Fruit fly (Drosophila melanogaster) whole organism, embryonic: ENCODE measurements around the gene CG10286.
A peak's percentile ranks its signal among the peaks of the same experiment; 100 is the strongest.

Source experiments
- Asciz ChIP-seq: fragments of 200-800 bp; sonication (Bioruptor generic); optimal IDR thresholded peaks from 2 replicates; lab custom pipeline; 2017; ENCODE audit warnings: missing biosample characterization, mild to moderate bottlenecking, missing genetic modification characterization, missing genetic modification reagents
- CG10543 ChIP-seq: fragments of 200-800 bp; sonication (Bioruptor generic); optimal IDR thresholded peaks from 3 replicates; lab custom pipeline; 2017; ENCODE audit warnings: missing biosample characterization, mild to moderate bottlenecking, missing genetic modification characterization, moderate library complexity
- CG12071 ChIP-seq: fragments of 200-800 bp; sonication (Bioruptor generic); optimal IDR thresholded peaks from 3 replicates; lab custom pipeline; 2018; ENCODE audit warnings: missing biosample characterization, mild to moderate bottlenecking, missing genetic modification characterization
- CG1233 ChIP-seq: fragments of 200-800 bp; sonication (Bioruptor generic); optimal IDR thresholded peaks from 4 replicates; lab custom pipeline; 2018; ENCODE audit warnings: missing biosample characterization, mild to moderate bottlenecking, missing genetic modification characterization
- CG12391 ChIP-seq: fragments of 200-800 bp; sonication (Bioruptor generic); optimal IDR thresholded peaks from 3 replicates; lab custom pipeline; 2018; ENCODE audit warnings: missing biosample characterization, mild to moderate bottlenecking, missing genetic modification characterization, moderate library complexity
- CG12744 ChIP-seq: fragments of 200-800 bp; sonication (Bioruptor generic); optimal IDR thresholded peaks from 2 replicates; lab custom pipeline; 2016; ENCODE audit warnings: missing biosample characterization, missing genetic modification characterization
- CG13123 ChIP-seq: fragments of 200-800 bp; sonication (Bioruptor generic); optimal IDR thresholded peaks from 2 replicates; lab custom pipeline; 2016; ENCODE audit warnings: missing biosample characterization, missing genetic modification characterization
- CG13624 ChIP-seq: fragments of 200-800 bp; sonication (Bioruptor generic); optimal IDR thresholded peaks from 2 replicates; lab custom pipeline; 2016; ENCODE audit warnings: missing biosample characterization, missing genetic modification characterization
- CG14710 ChIP-seq: fragments of 200-800 bp; sonication (Bioruptor generic); optimal IDR thresholded peaks from 3 replicates; lab custom pipeline; 2019; ENCODE audit warnings: missing biosample characterization, mild to moderate bottlenecking, missing genetic modification characterization, moderate library complexity
- CG18599 ChIP-seq: fragments of 200-800 bp; sonication (Bioruptor generic); optimal IDR thresholded peaks from 3 replicates; lab custom pipeline; 2017; ENCODE audit warnings: missing biosample characterization, missing genetic modification characterization, mild to moderate bottlenecking, moderate library complexity, missing genetic modification reagents
- CG2116 ChIP-seq: fragments of 200-800 bp; sonication (Bioruptor generic); optimal IDR thresholded peaks from 3 replicates; lab custom pipeline; 2018; ENCODE audit warnings: missing biosample characterization, mild to moderate bottlenecking, missing genetic modification characterization
- CG31441 ChIP-seq: fragments of 200-800 bp; sonication (Bioruptor generic); IDR thresholded peaks from 2 replicates; pipeline ENCODE4 v1.3.6; 2022; ENCODE audit warnings: missing biosample characterization, missing genetic modification characterization
- CG32772 ChIP-seq: fragments of 200-800 bp; sonication (Bioruptor generic); IDR thresholded peaks from 2 replicates; pipeline ENCODE4 v1.3.6; 2022; ENCODE audit warnings: missing biosample characterization, missing genetic modification characterization
- CG42726 ChIP-seq: fragments of 200-800 bp; sonication (Bioruptor generic); IDR thresholded peaks from 2 replicates; pipeline ENCODE4 v1.3.6; 2022; ENCODE audit warnings: missing biosample characterization, missing genetic modification characterization; ENCODE audit not compliant: partially characterized antibody
- CG4424 ChIP-seq: fragments of 200-800 bp; sonication (Bioruptor generic); optimal IDR thresholded peaks from 3 replicates; lab custom pipeline; 2016; ENCODE audit warnings: missing biosample characterization, missing genetic modification characterization
- CG4854 ChIP-seq: fragments of 200-800 bp; sonication (Bioruptor generic); optimal IDR thresholded peaks from 2 replicates; lab custom pipeline; 2016; ENCODE audit warnings: missing biosample characterization, missing genetic modification characterization, inconsistent platforms
- CG6654 ChIP-seq: fragments of 200-800 bp; sonication (Bioruptor generic); optimal IDR thresholded peaks from 2 replicates; lab custom pipeline; 2017; ENCODE audit warnings: missing biosample characterization, mild to moderate bottlenecking, missing genetic modification characterization
- CG6689 ChIP-seq: fragments of 200-800 bp; sonication (Bioruptor generic); IDR thresholded peaks from 2 replicates; pipeline ENCODE4 v1.3.6; 2022; ENCODE audit warnings: missing biosample characterization, missing genetic modification characterization
- CG7839 ChIP-seq: fragments of 200-800 bp; sonication (Bioruptor generic); optimal IDR thresholded peaks from 3 replicates; lab custom pipeline; 2018; ENCODE audit warnings: missing biosample characterization, mild to moderate bottlenecking, missing genetic modification characterization, moderate library complexity
- CG8388 ChIP-seq: fragments of 200-800 bp; sonication (Bioruptor generic); optimal IDR thresholded peaks from 2 replicates; lab custom pipeline; 2019; ENCODE audit warnings: missing biosample characterization, mild to moderate bottlenecking, missing genetic modification characterization, moderate library complexity
- Camta ChIP-seq: fragments of 200-800 bp; sonication (Bioruptor generic); optimal IDR thresholded peaks from 2 replicates; lab custom pipeline; 2016; ENCODE audit warnings: missing biosample characterization, missing genetic modification characterization
- H2.0 ChIP-seq: fragments of 200-800 bp; sonication (Bioruptor generic); IDR thresholded peaks from 2 replicates; pipeline ENCODE4 v1.3.6; 2022; ENCODE audit warnings: missing biosample characterization, missing genetic modification characterization
- Hey ChIP-seq: fragments of 200-800 bp; sonication (Bioruptor generic); optimal IDR thresholded peaks from 3 replicates; lab custom pipeline; 2018; ENCODE audit warnings: missing biosample characterization, mild to moderate bottlenecking, missing genetic modification characterization
- Hr3 ChIP-seq: fragments of 200-800 bp; sonication (Bioruptor generic); optimal IDR thresholded peaks from 3 replicates; lab custom pipeline; 2016; ENCODE audit warnings: missing biosample characterization, missing genetic modification characterization
- Hsf ChIP-seq: fragments of 200-800 bp; sonication (Bioruptor generic); optimal IDR thresholded peaks from 3 replicates; lab custom pipeline; 2016; ENCODE audit warnings: missing biosample characterization, missing genetic modification characterization
- Oli ChIP-seq: fragments of 200-800 bp; sonication (Bioruptor generic); optimal IDR thresholded peaks from 2 replicates; lab custom pipeline; 2018; ENCODE audit warnings: missing biosample characterization, mild to moderate bottlenecking, missing genetic modification characterization, moderate library complexity
- Sry-β ChIP-seq: fragments of 200-800 bp; sonication (Bioruptor generic); optimal IDR thresholded peaks from 2 replicates; lab custom pipeline; 2018; ENCODE audit warnings: missing biosample characterization, mild to moderate bottlenecking, missing genetic modification characterization, moderate library complexity
- Ssrp ChIP-seq: fragments of 200-800 bp; sonication (Bioruptor generic); optimal IDR thresholded peaks from 2 replicates; lab custom pipeline; 2018; ENCODE audit warnings: missing biosample characterization, mild to moderate bottlenecking, missing genetic modification characterization, moderate library complexity
- Trl ChIP-seq, 3 experiments: fragments of >200 bp in 2 of 3; fragments of 200-800 bp in 1 of 3; sonication (Bioruptor generic) in 1 of 3; optimal IDR thresholded peaks; 2 replicates in 1 of 3; 3 replicates in 2 of 3; lab custom pipeline; 2016 to 2017; ENCODE audit warnings: missing biosample characterization in 1 of 3, missing genetic modification characterization in 1 of 3
- ase ChIP-seq: fragments of 200-800 bp; sonication (Bioruptor generic); IDR thresholded peaks from 3 replicates; pipeline ENCODE4 v1.3.6; 2022; ENCODE audit warnings: missing biosample characterization, missing genetic modification characterization
- br ChIP-seq: fragments of >200 bp; optimal IDR thresholded peaks from 2 replicates; lab custom pipeline; 2017
- crp ChIP-seq, 2 experiments: fragments of 200-800 bp; sonication (Bioruptor generic); optimal IDR thresholded peaks; 2 replicates in 1 of 2; 3 replicates in 1 of 2; lab custom pipeline; 2017; ENCODE audit warnings: missing biosample characterization in 2 of 2, missing genetic modification characterization in 2 of 2, mild to moderate bottlenecking in 1 of 2, moderate library complexity in 1 of 2
- gcm2 ChIP-seq: fragments of 200-800 bp; sonication (Bioruptor generic); optimal IDR thresholded peaks from 2 replicates; lab custom pipeline; 2016; ENCODE audit warnings: missing biosample characterization, missing genetic modification characterization
- gt ChIP-seq: fragments of 200-800 bp; sonication (Bioruptor generic); IDR thresholded peaks from 2 replicates; pipeline ENCODE4 v1.3.6; 2022; ENCODE audit warnings: missing biosample characterization, missing genetic modification characterization
- lab ChIP-seq: fragments of 200-800 bp; sonication (Bioruptor generic); optimal IDR thresholded peaks from 3 replicates; lab custom pipeline; 2017; ENCODE audit warnings: missing biosample characterization, missing genetic modification characterization, mild to moderate bottlenecking, moderate library complexity, missing genetic modification reagents
- lola ChIP-seq, 3 experiments: fragments of >200 bp in 2 of 3; fragments of 200-800 bp in 1 of 3; sonication (Bioruptor generic) in 1 of 3; optimal IDR thresholded peaks; 2 replicates each; lab custom pipeline; 2017 to 2019; ENCODE audit warnings: missing biosample characterization in 3 of 3, missing genetic modification characterization in 3 of 3, mild to moderate bottlenecking in 1 of 3, moderate library complexity in 1 of 3
- nau ChIP-seq: fragments of 200-800 bp; sonication (Bioruptor generic); optimal IDR thresholded peaks from 3 replicates; lab custom pipeline; 2017; ENCODE audit warnings: missing biosample characterization, mild to moderate bottlenecking, missing genetic modification characterization, missing genetic modification reagents
- onecut ChIP-seq: fragments of 200-800 bp; sonication (Bioruptor generic); IDR thresholded peaks from 2 replicates; pipeline ENCODE4 v1.3.6; 2022; ENCODE audit warnings: missing biosample characterization, missing genetic modification characterization
- otp ChIP-seq: fragments of 200-800 bp; sonication (Bioruptor generic); IDR thresholded peaks from 3 replicates; pipeline ENCODE4, ENCODE4 v1.3.6; 2022; ENCODE audit warnings: missing biosample characterization, missing genetic modification characterization
- pan ChIP-seq, 4 experiments: fragments of >200 bp in 3 of 4; fragments of 200-800 bp in 1 of 4; sonication (Bioruptor generic) in 1 of 4; optimal IDR thresholded peaks in 3 of 4; IDR thresholded peaks in 1 of 4; 2 replicates each; pipeline versions ENCODE4 v1.3.6 to Lab custom; 2017 to 2022; ENCODE audit warnings: missing biosample characterization in 2 of 4, missing genetic modification characterization in 2 of 4, mixed read lengths in 1 of 4
- ranshi ChIP-seq: fragments of 200-800 bp; sonication (Bioruptor generic); IDR thresholded peaks from 2 replicates; pipeline ENCODE4 v1.3.6; 2022; ENCODE audit warnings: missing biosample characterization, missing genetic modification characterization
- rib ChIP-seq: fragments of 200-800 bp; sonication (Bioruptor generic); IDR thresholded peaks from 2 replicates; pipeline ENCODE4 v1.3.6; 2022; ENCODE audit warnings: missing biosample characterization, missing genetic modification characterization
- salm ChIP-seq: fragments of 200-800 bp; sonication (Bioruptor generic); optimal IDR thresholded peaks from 2 replicates; lab custom pipeline; 2018; ENCODE audit warnings: missing biosample characterization, mild to moderate bottlenecking, missing genetic modification characterization
- sens-2 ChIP-seq: fragments of 200-800 bp; sonication (Bioruptor generic); IDR thresholded peaks from 2 replicates; pipeline ENCODE4 v1.3.6; 2022; ENCODE audit warnings: missing biosample characterization, missing genetic modification characterization
- sr ChIP-seq: fragments of 200-800 bp; sonication (Bioruptor generic); IDR thresholded peaks from 3 replicates; pipeline ENCODE4 v1.3.6; 2022; ENCODE audit warnings: missing biosample characterization, missing genetic modification characterization
- ssp ChIP-seq: fragments of 200-800 bp; sonication (Bioruptor generic); IDR thresholded peaks from 2 replicates; pipeline ENCODE4 v1.3.6; 2022; ENCODE audit warnings: missing biosample characterization, missing genetic modification characterization
- unc-4 ChIP-seq: fragments of 200-800 bp; sonication (Bioruptor generic); IDR thresholded peaks from 2 replicates; pipeline ENCODE4 v1.3.6; 2022; ENCODE audit warnings: missing biosample characterization, missing genetic modification characterization; ENCODE audit not compliant: partially characterized antibody

CG10286 gene

DNA sequence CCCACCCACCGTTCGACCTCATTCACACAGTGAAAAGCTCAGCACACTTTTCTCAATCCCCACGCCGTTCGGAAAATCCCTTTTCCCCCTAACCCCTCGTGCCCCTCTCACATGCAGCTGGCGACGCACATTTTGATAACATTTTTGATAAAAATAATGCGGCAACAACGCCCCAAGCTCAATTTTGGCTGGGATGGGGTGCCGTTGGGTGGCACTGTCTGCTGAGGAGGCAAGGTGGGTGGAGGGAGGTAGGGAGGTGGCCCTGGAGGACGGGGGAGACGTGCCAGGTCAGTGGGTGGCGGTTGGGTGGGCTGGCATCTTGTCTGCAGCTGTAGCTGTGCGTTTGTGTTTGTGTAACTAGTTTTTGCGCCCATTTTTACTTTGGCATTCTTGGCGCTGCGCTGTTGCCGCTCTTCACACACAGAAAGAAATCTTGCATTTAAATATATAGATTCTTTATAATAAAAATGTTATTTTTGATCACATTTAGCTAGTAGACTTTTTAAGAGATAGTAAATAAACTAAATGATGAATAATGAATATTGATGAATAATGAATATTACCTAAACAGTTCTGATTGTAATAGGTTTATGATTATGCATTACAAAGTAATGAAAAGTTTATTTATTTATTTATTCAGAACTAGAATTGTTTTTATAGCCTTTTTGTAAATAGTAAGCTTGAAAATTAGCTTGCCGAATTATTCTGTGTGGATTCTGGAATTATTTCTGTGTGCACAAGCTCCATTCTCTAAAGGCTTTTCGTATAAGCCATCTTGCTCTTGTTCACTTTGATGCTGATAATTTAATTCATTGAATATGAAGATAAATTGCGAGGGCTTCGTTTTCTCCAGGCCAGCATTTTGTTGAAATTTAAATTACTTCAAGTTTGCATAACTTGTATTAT, 45.9 kb downstream of the CG10286 start (continued):
- TF ChIP-seq Asciz (GFP tag; lab: Kevin White, UChicago) = peak; percentile 34
- no peak for TF ChIP-seq crp (GFP tag; optimal IDR thresholded peaks at IDR 0.05; lab: Kevin White, UChicago)
- peak; percentile 53 for TF ChIP-seq nau (GFP tag; lab: Kevin White, UChicago)
- no peak for TF ChIP-seq H2.0 (GFP tag; lab: Robert Waterston, UW)
- peak; percentile 57 for TF ChIP-seq Hey (tag; lab: Kevin White, UChicago)
- TF ChIP-seq gcm2 (GFP tag; lab: Kevin White, UChicago) = no peak
- peak; percentile 32 for TF ChIP-seq Oli (tag; lab: Kevin White, UChicago)
- TF ChIP-seq CG7839 (tag; lab: Kevin White, UChicago) = peak; percentile 67
- TF ChIP-seq CG4854 (GFP tag; lab: Kevin White, UChicago) = no peak
- no peak for TF ChIP-seq Trl (optimal IDR thresholded peaks at IDR 0.05; lab: Kevin White, UChicago)
- TF ChIP-seq Trl (GFP tag; optimal IDR thresholded peaks at IDR 0.05; lab: Kevin White, UChicago) = no peak
- no peak for TF ChIP-seq lola (GFP tag; optimal IDR thresholded peaks at IDR 0.05; lab: Kevin White, UChicago)
- TF ChIP-seq onecut (GFP tag; lab: Robert Waterston, UW) = no peak
- TF ChIP-seq CG1233 (GFP tag; lab: Kevin White, UChicago) = no peak
- no peak for TF ChIP-seq unc-4
- peak; percentile 50 for TF ChIP-seq lab (GFP tag; lab: Kevin White, UChicago)
- no peak for TF ChIP-seq pan (optimal IDR thresholded peaks at IDR 0.05; lab: Kevin White, UChicago)
- peak in 1 of 2 experiments; percentile 36 for TF ChIP-seq pan (GFP tag; optimal IDR thresholded peaks at IDR 0.05 in 1 of 2, IDR thresholded peaks at IDR 0.05 in 1 of 2)
- peak; percentile 57 for TF ChIP-seq CG12071 (GFP tag; lab: Kevin White, UChicago)
- TF ChIP-seq ase (GFP tag; lab: Robert Waterston, UW) = no peak
- no peak for TF ChIP-seq salm
- no peak for TF ChIP-seq CG6654 (GFP tag; lab: Kevin White, UChicago)
- peak; percentile 51 for TF ChIP-seq CG12391
- 0 out of 2 replicates have a peak, but pooled peaks have one; percentile 13 for TF ChIP-seq ssp
- peak; percentile 4; the same call in 1 of the 2 replicates for TF ChIP-seq sens-2 (GFP tag; lab: Robert Waterston, UW)
- peak; percentile 39 for TF ChIP-seq CG4424 (GFP tag; lab: Kevin White, UChicago)
- no peak for TF ChIP-seq gt (GFP tag; lab: Robert Waterston, UW)
- TF ChIP-seq CG31441 (GFP tag; lab: Robert Waterston, UW) = peak; percentile 62
- TF ChIP-seq rib (GFP tag; lab: Robert Waterston, UW) = peak; percentile 41; the same call in 1 of the 2 replicates
- TF ChIP-seq otp (GFP tag; lab: Robert Waterston, UW) = 0 out of 3 replicates have a peak, but pooled peaks have one; percentile 13
- TF ChIP-seq Sry-β (GFP tag; lab: Kevin White, UChicago) = no peak
- TF ChIP-seq CG13123 = no peak
- TF ChIP-seq sr = peak; percentile 44; the same call in 1 of the 3 replicates
- peak; percentile 19 for TF ChIP-seq Hr3 (GFP tag; lab: Kevin White, UChicago)
- TF ChIP-seq CG32772 (GFP tag; lab: Robert Waterston, UW) = 0 out of 2 replicates have a peak, but pooled peaks have one; percentile 14
- TF ChIP-seq br (lab: Kevin White, UChicago) = no peak
- TF ChIP-seq CG18599 (GFP tag; lab: Kevin White, UChicago) = peak; percentile 28
- peak; percentile 2 for TF ChIP-seq CG14710
- TF ChIP-seq CG13624 = no peak
- peak; percentile 21 for TF ChIP-seq Ssrp
- peak; percentile 26; the same call in 1 of the 2 replicates for TF ChIP-seq CG6689 (GFP tag; lab: Robert Waterston, UW)
- 0 out of 2 replicates have a peak, but pooled peaks have one; percentile 5 for TF ChIP-seq ranshi (GFP tag; lab: Robert Waterston, UW)
- TF ChIP-seq Camta = no peak
- TF ChIP-seq CG12744 = no peak
- peak; percentile 21 for TF ChIP-seq CG8388
- TF ChIP-seq CG2116 (GFP tag; lab: Kevin White, UChicago) = no peak
- no peak for TF ChIP-seq CG42726 (GFP tag; lab: Robert Waterston, UW)
- TF ChIP-seq CG10543 (GFP tag; lab: Kevin White, UChicago) = peak; percentile 71
- no peak for TF ChIP-seq Hsf (GFP tag; lab: Kevin White, UChicago)
